Worm (Caenorhabditis elegans) whole organism, midembryonic: ENCODE measurements around the gene F22B7.9.

Experiments used
- T22C8.4 ChIP-seq: fragments of 200-800 bp; sonication (Bioruptor generic); IDR thresholded peaks from 2 replicates; pipeline ENCODE4 v1.3.6; 2022; ENCODE audit warnings: missing genetic modification characterization, missing compliant biosample characterization
- cog-1 ChIP-seq: sonication (generic microtip); optimal IDR thresholded peaks from 2 replicates; lab custom pipeline; 2016; ENCODE audit warnings: missing genetic modification characterization, missing compliant biosample characterization
- flt-1 ChIP-seq: fragments of 200-800 bp; sonication (Bioruptor generic); IDR thresholded peaks from 2 replicates; pipeline ENCODE4 v1.3.6; 2022; ENCODE audit warnings: missing genetic modification characterization, missing compliant biosample characterization
- klf-2 ChIP-seq: fragments of 200-800 bp; sonication (Bioruptor generic); conservative IDR thresholded peaks from 2 replicates; pipeline ENCODE4 v1.3.6; 2022; ENCODE audit warnings: missing genetic modification reagents, missing genetic modification characterization, missing compliant biosample characterization
- tab-1 ChIP-seq: fragments of 200-800 bp; sonication (Bioruptor generic); IDR thresholded peaks from 2 replicates; pipeline ENCODE4 v1.3.6; 2022; ENCODE audit warnings: missing genetic modification characterization, missing compliant biosample characterization
- ztf-23 ChIP-seq: fragments of 200-800 bp; sonication (Bioruptor generic); IDR thresholded peaks from 2 replicates; pipeline ENCODE4 v1.3.6; 2022; ENCODE audit warnings: missing genetic modification reagents, missing genetic modification characterization, missing compliant biosample characterization
- ztf-29 ChIP-seq: fragments of 200-800 bp; sonication (Bioruptor generic); IDR thresholded peaks from 2 replicates; pipeline ENCODE4 v1.3.6; 2022; ENCODE audit warnings: missing genetic modification reagents, missing genetic modification characterization, missing compliant biosample characterization

DNA sequence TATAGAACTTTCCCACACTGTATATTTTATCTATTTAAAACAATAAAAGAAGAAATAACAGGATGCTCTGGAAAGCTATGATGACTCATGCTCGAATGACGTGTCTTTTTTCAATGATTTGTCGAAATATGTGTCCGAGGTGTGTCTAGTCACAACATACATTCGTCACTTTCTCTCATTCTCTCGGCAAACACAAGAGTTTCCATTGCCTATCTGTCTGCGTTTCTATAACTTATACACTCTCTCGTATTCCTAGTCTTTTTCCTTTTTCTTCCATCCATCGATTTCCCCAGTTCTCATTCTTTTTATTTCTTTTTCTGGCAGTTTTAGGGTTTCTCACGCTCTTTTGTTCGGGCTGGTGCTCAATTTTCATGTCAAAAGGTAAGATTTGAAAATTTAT is 43.0 kb upstream of the F22B7.9 start:
- TF ChIP-seq T22C8.4 (GFP tag; lab: Robert Waterston, UW) (no peak), cog-1 (no peak), flt-1 (GFP tag; lab: Robert Waterston, UW) (no peak), ztf-23 (no peak), ztf-29 (GFP tag; lab: Robert Waterston, UW) (no peak), klf-2 (GFP tag; lab: Robert Waterston, UW) (no peak), tab-1 (no peak)
